Fruit fly (Drosophila melanogaster) whole organism, embryonic: ENCODE measurements around the gene CG4328.

Experiments
- Aef1 ChIP-seq: fragments of 200-800 bp; sonication (Bioruptor generic); IDR thresholded peaks from 3 replicates; pipeline ENCODE4 v1.3.6; 2022; ENCODE audit warnings: missing biosample characterization, missing genetic modification characterization
- Antp ChIP-seq: fragments of 200-800 bp; sonication (Bioruptor generic); optimal IDR thresholded peaks from 3 replicates; lab custom pipeline; 2016; ENCODE audit warnings: missing biosample characterization, missing genetic modification characterization
- Bteb2 ChIP-seq: fragments of 200-800 bp; sonication (Bioruptor generic); optimal IDR thresholded peaks from 2 replicates; lab custom pipeline; 2016; ENCODE audit warnings: missing biosample characterization, missing genetic modification characterization
- CG1024 ChIP-seq: fragments of 200-800 bp; sonication (Bioruptor generic); IDR thresholded peaks from 2 replicates; pipeline ENCODE4 v1.3.6; 2022; ENCODE audit warnings: missing biosample characterization, missing genetic modification characterization
- CG10959 ChIP-seq: fragments of 200-800 bp; sonication (Bioruptor generic); IDR thresholded peaks from 2 replicates; pipeline ENCODE4 v1.3.6; 2022; ENCODE audit warnings: missing biosample characterization, missing genetic modification characterization
- CG11560 ChIP-seq: fragments of 200-800 bp; sonication (Bioruptor generic); IDR thresholded peaks from 3 replicates; pipeline ENCODE4 v1.3.6; 2022; ENCODE audit warnings: missing biosample characterization, missing genetic modification characterization
- CG12104 ChIP-seq: fragments of 200-800 bp; sonication (Bioruptor generic); optimal IDR thresholded peaks from 3 replicates; lab custom pipeline; 2016; ENCODE audit warnings: missing biosample characterization, missing genetic modification characterization
- CG15011 ChIP-seq: fragments of 200-800 bp; sonication (Bioruptor generic); optimal IDR thresholded peaks from 3 replicates; lab custom pipeline; 2018; ENCODE audit warnings: missing biosample characterization, mild to moderate bottlenecking, missing genetic modification characterization
- CG1602 ChIP-seq: fragments of 200-800 bp; sonication (Bioruptor generic); optimal IDR thresholded peaks from 3 replicates; lab custom pipeline; 2016; ENCODE audit warnings: missing biosample characterization, missing genetic modification characterization
- CG17912 ChIP-seq: fragments of 200-800 bp; sonication (Bioruptor generic); optimal IDR thresholded peaks from 2 replicates; lab custom pipeline; 2018; ENCODE audit warnings: missing biosample characterization, mild to moderate bottlenecking, missing genetic modification characterization
- CG2120 ChIP-seq: fragments of 200-800 bp; sonication (Bioruptor generic); optimal IDR thresholded peaks from 3 replicates; lab custom pipeline; 2016; ENCODE audit warnings: missing biosample characterization, missing genetic modification characterization
- CG2199 ChIP-seq: fragments of 200-800 bp; sonication (Bioruptor generic); IDR thresholded peaks from 3 replicates; pipeline ENCODE4 v1.3.6; 2022; ENCODE audit warnings: missing biosample characterization, missing genetic modification characterization
- CG2889 ChIP-seq: fragments of 200-800 bp; sonication (Bioruptor generic); IDR thresholded peaks from 3 replicates; pipeline ENCODE4 v1.3.6; 2022; ENCODE audit warnings: missing biosample characterization, missing genetic modification characterization
- CG31441 ChIP-seq: fragments of 200-800 bp; sonication (Bioruptor generic); IDR thresholded peaks from 2 replicates; pipeline ENCODE4 v1.3.6; 2022; ENCODE audit warnings: missing biosample characterization, missing genetic modification characterization
- CG3163 ChIP-seq: fragments of 200-800 bp; sonication (Bioruptor generic); optimal IDR thresholded peaks from 3 replicates; lab custom pipeline; 2016; ENCODE audit warnings: missing biosample characterization, missing genetic modification characterization
- CG3838 ChIP-seq: fragments of 200-800 bp; sonication (Bioruptor generic); optimal IDR thresholded peaks from 3 replicates; lab custom pipeline; 2016; ENCODE audit warnings: missing biosample characterization, missing genetic modification characterization
- CG6765 ChIP-seq: fragments of 200-800 bp; sonication (Bioruptor generic); optimal IDR thresholded peaks from 3 replicates; lab custom pipeline; 2017; ENCODE audit warnings: missing biosample characterization, mild to moderate bottlenecking, missing genetic modification characterization
- CG7357 ChIP-seq: fragments of 200-800 bp; sonication (Bioruptor generic); IDR thresholded peaks from 3 replicates; pipeline ENCODE4 v1.3.6; 2022; ENCODE audit warnings: missing biosample characterization, missing genetic modification characterization
- CG7745 ChIP-seq: fragments of 200-800 bp; sonication (Bioruptor generic); optimal IDR thresholded peaks from 2 replicates; lab custom pipeline; 2018; ENCODE audit warnings: missing biosample characterization, mild to moderate bottlenecking, missing genetic modification characterization, moderate library complexity
- CG9437 ChIP-seq: fragments of 200-800 bp; sonication (Bioruptor generic); optimal IDR thresholded peaks from 2 replicates; lab custom pipeline; 2018; ENCODE audit warnings: missing biosample characterization, mild to moderate bottlenecking, missing genetic modification characterization
- D19A ChIP-seq: fragments of 200-800 bp; optimal IDR thresholded peaks from 3 replicates; lab custom pipeline; 2019; ENCODE audit warnings: missing biosample characterization, mild to moderate bottlenecking, missing genetic modification characterization, moderate library complexity
- Dip2 ChIP-seq: fragments of 200-800 bp; sonication (Bioruptor generic); IDR thresholded peaks from 2 replicates; pipeline ENCODE4 v1.3.6; 2022; ENCODE audit warnings: missing biosample characterization, missing genetic modification characterization
- Ets97D ChIP-seq: fragments of 200-800 bp; sonication (Bioruptor generic); optimal IDR thresholded peaks from 3 replicates; lab custom pipeline; 2016; ENCODE audit warnings: missing biosample characterization, missing genetic modification characterization
- Fer3 ChIP-seq: fragments of 200-800 bp; sonication (Bioruptor generic); optimal IDR thresholded peaks from 2 replicates; lab custom pipeline; 2018; ENCODE audit warnings: missing biosample characterization, mild to moderate bottlenecking, missing genetic modification characterization, moderate library complexity
- Gsc ChIP-seq: fragments of 200-800 bp; sonication (Bioruptor generic); IDR thresholded peaks from 2 replicates; pipeline ENCODE4 v1.3.6; 2022; ENCODE audit warnings: missing biosample characterization, missing genetic modification characterization
- Meics ChIP-seq: fragments of 200-800 bp; sonication (Bioruptor generic); optimal IDR thresholded peaks from 2 replicates; lab custom pipeline; 2017; ENCODE audit warnings: missing biosample characterization, mild to moderate bottlenecking, missing genetic modification characterization
- Mrtf ChIP-seq: fragments of 200-800 bp; sonication (Bioruptor generic); IDR thresholded peaks from 3 replicates; pipeline ENCODE4 v1.3.6; 2022; ENCODE audit warnings: missing biosample characterization, missing genetic modification characterization
- NC2β ChIP-seq: fragments of 200-800 bp; sonication (Bioruptor generic); optimal IDR thresholded peaks from 2 replicates; lab custom pipeline; 2016; ENCODE audit warnings: missing biosample characterization, missing genetic modification characterization
- Pdp1 ChIP-seq, 2 experiments: fragments of 200-800 bp; sonication (Bioruptor generic); optimal IDR thresholded peaks; 3 replicates each; lab custom pipeline; 2016; ENCODE audit warnings: missing biosample characterization in 2 of 2, missing genetic modification characterization in 2 of 2, mild to moderate bottlenecking in 1 of 2, moderate library complexity in 1 of 2
- Side ChIP-seq: fragments of 200-800 bp; sonication (Bioruptor generic); optimal IDR thresholded peaks from 2 replicates; lab custom pipeline; 2016; ENCODE audit warnings: missing biosample characterization, missing genetic modification characterization
- Sin3A ChIP-seq: fragments of >200 bp; optimal IDR thresholded peaks from 2 replicates; lab custom pipeline; 2018
- Spps ChIP-seq: fragments of 200-800 bp; sonication (Bioruptor generic); optimal IDR thresholded peaks from 2 replicates; lab custom pipeline; 2018; ENCODE audit warnings: missing biosample characterization, mild to moderate bottlenecking, missing genetic modification characterization
- Xrp1 ChIP-seq: fragments of 200-800 bp; sonication (Bioruptor generic); IDR thresholded peaks from 2 replicates; pipeline ENCODE4 v1.3.6; 2022; ENCODE audit warnings: missing biosample characterization, missing genetic modification characterization
- ara ChIP-seq: fragments of 200-800 bp; sonication (Bioruptor generic); IDR thresholded peaks from 2 replicates; pipeline ENCODE4 v1.3.6; 2022; ENCODE audit warnings: missing biosample characterization, missing genetic modification characterization
- ase ChIP-seq: fragments of 200-800 bp; sonication (Bioruptor generic); IDR thresholded peaks from 3 replicates; pipeline ENCODE4 v1.3.6; 2022; ENCODE audit warnings: missing biosample characterization, missing genetic modification characterization
- cad ChIP-seq: fragments of >200 bp; optimal IDR thresholded peaks from 2 replicates; lab custom pipeline; 2017; ENCODE audit warnings: missing biosample characterization, missing genetic modification characterization
- en ChIP-seq: fragments of 200-800 bp; sonication (Bioruptor generic); optimal IDR thresholded peaks from 2 replicates; lab custom pipeline; 2016; ENCODE audit warnings: missing biosample characterization, missing genetic modification characterization
- ind ChIP-seq: fragments of 200-800 bp; sonication (Bioruptor generic); optimal IDR thresholded peaks from 3 replicates; lab custom pipeline; 2016; ENCODE audit warnings: missing biosample characterization, missing genetic modification characterization
- jing ChIP-seq: fragments of 200-800 bp; sonication (Bioruptor generic); optimal IDR thresholded peaks from 2 replicates; lab custom pipeline; 2018; ENCODE audit warnings: missing biosample characterization, mild to moderate bottlenecking, missing genetic modification characterization
- lola ChIP-seq, 3 experiments: fragments of >200 bp in 2 of 3; fragments of 200-800 bp in 1 of 3; sonication (Bioruptor generic) in 1 of 3; optimal IDR thresholded peaks; 2 replicates each; lab custom pipeline; 2017 to 2019; ENCODE audit warnings: missing biosample characterization in 3 of 3, missing genetic modification characterization in 3 of 3, mild to moderate bottlenecking in 1 of 3, moderate library complexity in 1 of 3
- nerfin-1 ChIP-seq: fragments of 200-800 bp; sonication (Bioruptor generic); optimal IDR thresholded peaks from 3 replicates; lab custom pipeline; 2019; ENCODE audit warnings: missing biosample characterization, mild to moderate bottlenecking, missing genetic modification characterization, moderate library complexity
- phol ChIP-seq: fragments of 200-800 bp; sonication (Bioruptor generic); optimal IDR thresholded peaks from 3 replicates; lab custom pipeline; 2018; ENCODE audit warnings: missing biosample characterization, mild to moderate bottlenecking, missing genetic modification characterization, moderate library complexity
- prd ChIP-seq, 3 experiments: fragments of >200 bp in 2 of 3; fragments of 200-800 bp in 1 of 3; sonication (Bioruptor generic) in 1 of 3; optimal IDR thresholded peaks in 2 of 3; IDR thresholded peaks in 1 of 3; 2 replicates in 2 of 3; 3 replicates in 1 of 3; pipeline versions ENCODE4 v1.3.6 to Lab custom; 2017 to 2022; ENCODE audit warnings: missing biosample characterization in 1 of 3, missing genetic modification characterization in 1 of 3
- pros ChIP-seq: fragments of 200-800 bp; sonication (Bioruptor generic); optimal IDR thresholded peaks from 3 replicates; lab custom pipeline; 2019; ENCODE audit warnings: missing biosample characterization, mild to moderate bottlenecking, missing genetic modification characterization, moderate library complexity
- rib ChIP-seq: fragments of 200-800 bp; sonication (Bioruptor generic); IDR thresholded peaks from 2 replicates; pipeline ENCODE4 v1.3.6; 2022; ENCODE audit warnings: missing biosample characterization, missing genetic modification characterization
- schlank ChIP-seq: fragments of 200-800 bp; sonication (Bioruptor generic); optimal IDR thresholded peaks from 2 replicates; lab custom pipeline; 2018; ENCODE audit warnings: missing biosample characterization, mild to moderate bottlenecking, missing genetic modification characterization
- scrt ChIP-seq: fragments of 200-800 bp; sonication (Bioruptor generic); optimal IDR thresholded peaks from 2 replicates; lab custom pipeline; 2018; ENCODE audit warnings: missing biosample characterization, mild to moderate bottlenecking, missing genetic modification characterization, moderate library complexity
- toy ChIP-seq: fragments of 200-800 bp; sonication (Bioruptor generic); IDR thresholded peaks from 2 replicates; pipeline ENCODE4 v1.3.6; 2022; ENCODE audit warnings: missing biosample characterization, missing genetic modification characterization
- unc-4 ChIP-seq: fragments of 200-800 bp; sonication (Bioruptor generic); IDR thresholded peaks from 2 replicates; pipeline ENCODE4 v1.3.6; 2022; ENCODE audit warnings: missing biosample characterization, missing genetic modification characterization; ENCODE audit not compliant: partially characterized antibody
- vvl ChIP-seq: fragments of 200-800 bp; sonication (Bioruptor generic); IDR thresholded peaks from 2 replicates; pipeline ENCODE4 v1.3.6; 2022; ENCODE audit warnings: missing biosample characterization, missing genetic modification characterization
- z ChIP-seq: fragments of 200-800 bp; sonication (Bioruptor generic); IDR thresholded peaks from 3 replicates; pipeline ENCODE4 v1.3.6; 2022; ENCODE audit warnings: missing biosample characterization, missing genetic modification characterization
- zfh1 ChIP-seq: fragments of 200-800 bp; sonication (Bioruptor generic); IDR thresholded peaks from 3 replicates; pipeline ENCODE4 v1.3.6; 2022; ENCODE audit warnings: missing biosample characterization, missing genetic modification characterization

Gene CG4328

DNA sequence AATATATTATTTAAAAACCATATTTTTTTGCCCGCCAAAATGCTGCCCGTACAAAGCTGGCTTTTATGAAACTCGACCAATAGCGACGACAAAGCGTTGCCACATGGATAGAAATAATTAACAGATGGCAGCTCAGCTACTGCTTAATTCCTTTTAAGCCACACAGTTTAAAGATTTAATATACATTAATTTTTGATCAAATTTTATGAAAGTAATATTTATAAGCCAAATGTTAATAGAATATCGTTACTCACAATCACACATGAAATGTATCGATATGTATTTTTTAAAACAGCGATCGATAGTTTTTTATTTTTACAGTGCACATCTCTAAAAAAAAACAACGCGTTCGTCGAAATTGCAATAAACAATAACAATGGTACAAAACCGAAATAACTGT, 40.4 kb upstream of the CG4328 start, which contains the start of gene CG10418 (continued):
- TF ChIP-seq prd (optimal IDR thresholded peaks at IDR 0.05; lab: Kevin White, UChicago), result no peak
- TF ChIP-seq prd (GFP tag; IDR thresholded peaks at IDR 0.05; lab: Robert Waterston, UW), result peak; percentile 66; the same call in 2 of the 3 replicates
- TF ChIP-seq Antp, result no peak
- peak; percentile 32 for TF ChIP-seq vvl (GFP tag; lab: Robert Waterston, UW)
- TF ChIP-seq Fer3 (tag; lab: Kevin White, UChicago), result no peak
- no peak for TF ChIP-seq Meics (GFP tag; lab: Kevin White, UChicago)
- peak; percentile 77 for TF ChIP-seq Sin3A (lab: Kevin White, UChicago)
- no peak for TF ChIP-seq CG17912
- TF ChIP-seq ara (GFP tag; lab: Robert Waterston, UW), result no peak
- TF ChIP-seq Side (GFP tag; lab: Kevin White, UChicago), result no peak
- TF ChIP-seq Mrtf (GFP tag; lab: Robert Waterston, UW), result no peak
- TF ChIP-seq z (GFP tag; lab: Robert Waterston, UW), result no peak
- no peak for TF ChIP-seq CG12104 (GFP tag; lab: Kevin White, UChicago)
- no peak for TF ChIP-seq CG6765 (GFP tag; lab: Kevin White, UChicago)
- TF ChIP-seq NC2β, result peak; percentile 3
- peak in 1 of 2 experiments; percentile 13 for TF ChIP-seq Pdp1 (GFP tag; optimal IDR thresholded peaks at IDR 0.05; lab: Kevin White, UChicago)
- TF ChIP-seq phol, result peak; percentile 79
- TF ChIP-seq Xrp1 (GFP tag; lab: Robert Waterston, UW), result no peak
- TF ChIP-seq jing (GFP tag; lab: Kevin White, UChicago), result no peak
- TF ChIP-seq CG10959 (GFP tag; lab: Robert Waterston, UW), result no peak
- 0 out of 3 replicates have a peak, but pooled peaks have one; percentile 49 for TF ChIP-seq zfh1
- peak; percentile 69 for TF ChIP-seq Ets97D
- TF ChIP-seq schlank, result no peak
- TF ChIP-seq Dip2 (GFP tag; lab: Robert Waterston, UW), result no peak
- TF ChIP-seq CG31441 (GFP tag; lab: Robert Waterston, UW), result peak; percentile 82
- TF ChIP-seq cad (GFP tag; lab: Kevin White, UChicago), result no peak
- peak; percentile 80 for TF ChIP-seq unc-4 (GFP tag; lab: Robert Waterston, UW)
- TF ChIP-seq lola (GFP tag; optimal IDR thresholded peaks at IDR 0.05; lab: Kevin White, UChicago), result peak in 1 of 3 experiments; percentile 49
- TF ChIP-seq D19A (tag; lab: Kevin White, UChicago), result no peak
- TF ChIP-seq CG2889, result no peak
- peak; percentile 65 for TF ChIP-seq ind (GFP tag; lab: Kevin White, UChicago)
- no peak for TF ChIP-seq en (GFP tag; lab: Kevin White, UChicago)
- TF ChIP-seq CG7357 (GFP tag; lab: Robert Waterston, UW), result no peak
- TF ChIP-seq Bteb2, result peak; percentile 26
- TF ChIP-seq Aef1 (GFP tag; lab: Robert Waterston, UW), result peak; percentile 67
- peak; percentile 57 for TF ChIP-seq CG2120 (GFP tag; lab: Kevin White, UChicago)
- no peak for TF ChIP-seq pros
- peak; percentile 28 for TF ChIP-seq nerfin-1 (tag; lab: Kevin White, UChicago)
- TF ChIP-seq CG9437 (GFP tag; lab: Kevin White, UChicago), result no peak
- TF ChIP-seq scrt (GFP tag; lab: Kevin White, UChicago), result no peak
- TF ChIP-seq toy (GFP tag; lab: Robert Waterston, UW), result no peak
- no peak for TF ChIP-seq Spps (tag; lab: Kevin White, UChicago)
- no peak for TF ChIP-seq CG15011 (GFP tag; lab: Kevin White, UChicago)
- no peak for TF ChIP-seq rib
- no peak for TF ChIP-seq CG3838
- no peak for TF ChIP-seq CG2199 (GFP tag; lab: Robert Waterston, UW)
- TF ChIP-seq ase, result no peak
- TF ChIP-seq CG11560 (tag; lab: Robert Waterston, UW), result peak; percentile 25; the same call in 1 of the 3 replicates
- no peak for TF ChIP-seq CG3163 (GFP tag; lab: Kevin White, UChicago)
- TF ChIP-seq CG1602 (GFP tag; lab: Kevin White, UChicago), result peak; percentile 63
- TF ChIP-seq CG7745 (tag; lab: Kevin White, UChicago), result no peak
- TF ChIP-seq CG1024 (GFP tag; lab: Robert Waterston, UW), result no peak
- TF ChIP-seq Gsc (GFP tag; lab: Robert Waterston, UW), result no peak
